Worm (Caenorhabditis elegans) whole organism, L1 larva: Measurements from ENCODE around the gene fbxa-13.

Source experiments
- Y116A8C.19 ChIP-seq: sonication (generic microtip); optimal IDR thresholded peaks from 2 replicates; lab custom pipeline; 2016; ENCODE audit warnings: missing compliant biosample characterization, missing genetic modification characterization, borderline replicate concordance
- aha-1 ChIP-seq: fragments of 150-350 bp; optimal IDR thresholded peaks from 2 replicates; lab custom pipeline; 2014; ENCODE audit warnings: missing biosample characterization, missing genetic modification characterization
- alr-1 ChIP-seq: fragments of 200-800 bp; sonication (Bioruptor generic); optimal IDR thresholded peaks from 2 replicates; lab custom pipeline; 2018; ENCODE audit warnings: borderline replicate concordance, mild to moderate bottlenecking, missing genetic modification characterization, missing compliant biosample characterization
- aly-2 ChIP-seq: fragments of 150-350 bp; optimal IDR thresholded peaks from 2 replicates; lab custom pipeline; 2014; ENCODE audit warnings: missing biosample characterization, missing genetic modification characterization
- blmp-1 ChIP-seq: fragments of 150-350 bp; optimal IDR thresholded peaks from 2 replicates; lab custom pipeline; 2014; ENCODE audit warnings: missing biosample characterization, missing genetic modification characterization
- ceh-88 ChIP-seq: fragments of 200-800 bp; sonication (Bioruptor generic); IDR thresholded peaks from 2 replicates; pipeline ENCODE4 v1.3.6; 2022; ENCODE audit warnings: missing genetic modification characterization, missing compliant biosample characterization
- dsc-1 ChIP-seq: sonication (generic microtip); optimal IDR thresholded peaks from 2 replicates; lab custom pipeline; 2016; ENCODE audit warnings: mild to moderate bottlenecking, missing genetic modification characterization, missing compliant biosample characterization
- efl-1 ChIP-seq, 4 experiments: fragments of 150-350 bp; optimal IDR thresholded peaks in 3 of 4; peaks in 1 of 4; 1 replicate in 1 of 4; 2 replicates in 3 of 4; lab custom pipeline; 2014; ENCODE audit warnings: missing biosample characterization in 2 of 4, missing genetic modification characterization in 2 of 4, missing genetic modification reagents in 2 of 4
- efl-3 ChIP-seq: fragments of 200-800 bp; sonication (Bioruptor generic); optimal IDR thresholded peaks from 2 replicates; lab custom pipeline; 2018; ENCODE audit warnings: mild to moderate bottlenecking, missing genetic modification characterization, missing compliant biosample characterization
- egl-27 ChIP-seq, 2 experiments: fragments of 150-350 bp in 1 of 2; sonication (generic microtip); optimal IDR thresholded peaks; 3 replicates each; lab custom pipeline; 2017 to 2018; ENCODE audit warnings: missing biosample characterization in 2 of 2, missing genetic modification characterization in 2 of 2, missing genetic modification reagents in 2 of 2
- ets-5 ChIP-seq: fragments of 200-800 bp; sonication (Bioruptor generic); IDR thresholded peaks from 2 replicates; pipeline ENCODE4 v1.3.6; 2022; ENCODE audit warnings: missing genetic modification characterization, missing compliant biosample characterization
- fkh-10 ChIP-seq: sonication (generic microtip); optimal IDR thresholded peaks from 2 replicates; lab custom pipeline; 2017; ENCODE audit warnings: missing biosample characterization, missing genetic modification reagents, missing genetic modification characterization
- fkh-4 ChIP-seq: sonication (generic microtip); optimal IDR thresholded peaks from 2 replicates; lab custom pipeline; 2016; ENCODE audit warnings: missing compliant biosample characterization, missing genetic modification characterization, borderline replicate concordance
- fkh-8 ChIP-seq: sonication (generic microtip); optimal IDR thresholded peaks from 2 replicates; lab custom pipeline; 2016; ENCODE audit warnings: mild to moderate bottlenecking, missing genetic modification characterization, missing compliant biosample characterization
- hlh-17 ChIP-seq: fragments of 200-800 bp; sonication (Bioruptor generic); optimal IDR thresholded peaks from 2 replicates; lab custom pipeline; 2018; ENCODE audit warnings: missing genetic modification characterization, mild to moderate bottlenecking, missing compliant biosample characterization, moderate library complexity, borderline replicate concordance
- hlh-4 ChIP-seq: sonication (generic microtip); optimal IDR thresholded peaks from 2 replicates; lab custom pipeline; 2016; ENCODE audit warnings: mild to moderate bottlenecking, missing genetic modification characterization, missing compliant biosample characterization
- lin-14 ChIP-seq: fragments of 200-800 bp; sonication (Bioruptor generic); optimal IDR thresholded peaks from 2 replicates; lab custom pipeline; 2018; ENCODE audit warnings: mild to moderate bottlenecking, missing genetic modification characterization, moderate library complexity, missing compliant biosample characterization
- lin-15B ChIP-seq: fragments of 150-350 bp; sonication (generic microtip); optimal IDR thresholded peaks from 3 replicates; lab custom pipeline; 2014; ENCODE audit warnings: missing biosample characterization, missing genetic modification characterization
- lin-35 ChIP-seq, 2 experiments: fragments of 150-350 bp; optimal IDR thresholded peaks; 2 replicates each; lab custom pipeline; 2014; ENCODE audit warnings: missing biosample characterization in 2 of 2, missing genetic modification characterization in 2 of 2, missing genetic modification reagents in 2 of 2
- lir-3 ChIP-seq: sonication (generic microtip); optimal IDR thresholded peaks from 2 replicates; lab custom pipeline; 2016; ENCODE audit warnings: mild to moderate bottlenecking, missing genetic modification characterization, moderate library complexity, missing compliant biosample characterization; ENCODE audit not compliant: poor library complexity
- mdl-1 ChIP-seq, 2 experiments: fragments of 150-350 bp; optimal IDR thresholded peaks; 2 replicates each; lab custom pipeline; 2014 to 2017; ENCODE audit warnings: missing biosample characterization in 2 of 2, missing genetic modification characterization in 2 of 2, inconsistent platforms in 1 of 2
- mef-2 ChIP-seq: fragments of 150-350 bp; optimal IDR thresholded peaks from 2 replicates; lab custom pipeline; 2014; ENCODE audit warnings: missing biosample characterization, missing genetic modification characterization
- mep-1 ChIP-seq: fragments of 150-350 bp; optimal IDR thresholded peaks from 2 replicates; lab custom pipeline; 2014; ENCODE audit warnings: missing biosample characterization, missing genetic modification characterization
- nhr-28 ChIP-seq: fragments of 150-350 bp; optimal IDR thresholded peaks from 2 replicates; lab custom pipeline; 2014; ENCODE audit warnings: missing biosample characterization, missing genetic modification characterization
- nhr-71 ChIP-seq: sonication (generic microtip); optimal IDR thresholded peaks from 2 replicates; lab custom pipeline; 2016; ENCODE audit warnings: mild to moderate bottlenecking, missing genetic modification characterization, moderate library complexity, missing compliant biosample characterization
- nhr-84 ChIP-seq: sonication (generic microtip); optimal IDR thresholded peaks from 2 replicates; lab custom pipeline; 2017; ENCODE audit warnings: missing biosample characterization, missing genetic modification characterization
- nhr-85 ChIP-seq: sonication (generic microtip); peaks from one replicate; lab custom pipeline; 2016; ENCODE audit warnings: missing genetic modification characterization, inconsistent platforms, missing compliant biosample characterization
- pag-3 ChIP-seq: sonication (generic microtip); optimal IDR thresholded peaks from 2 replicates; lab custom pipeline; 2017; ENCODE audit warnings: missing genetic modification characterization, mild to moderate bottlenecking, missing compliant biosample characterization, antibody characterized with exemption, borderline replicate concordance; ENCODE audit not compliant: insufficient read depth
- pax-3 ChIP-seq: fragments of 200-800 bp; sonication (Bioruptor generic); optimal IDR thresholded peaks from 2 replicates; lab custom pipeline; 2018; ENCODE audit warnings: mild to moderate bottlenecking, missing genetic modification characterization, moderate library complexity, missing compliant biosample characterization
- rnt-1 ChIP-seq: sonication (generic microtip); optimal IDR thresholded peaks from 2 replicates; lab custom pipeline; 2016; ENCODE audit warnings: mild to moderate bottlenecking, missing genetic modification characterization, moderate library complexity, missing compliant biosample characterization
- snpc-4 ChIP-seq: fragments of 150-350 bp; optimal IDR thresholded peaks from 2 replicates; lab custom pipeline; 2014; ENCODE audit warnings: missing biosample characterization, missing genetic modification characterization
- sox-4 ChIP-seq: sonication (generic microtip); optimal IDR thresholded peaks from 2 replicates; lab custom pipeline; 2016; ENCODE audit warnings: missing genetic modification characterization, missing compliant biosample characterization
- tlp-1 ChIP-seq: fragments of 150-350 bp; optimal IDR thresholded peaks from 2 replicates; lab custom pipeline; 2014; ENCODE audit warnings: missing biosample characterization, missing genetic modification characterization
- unc-98 ChIP-seq: fragments of 200-800 bp; sonication (Bioruptor generic); IDR thresholded peaks from 2 replicates; pipeline ENCODE4 v1.3.6; 2022; ENCODE audit warnings: missing genetic modification characterization, missing compliant biosample characterization
- zag-1 ChIP-seq: fragments of 150-350 bp; optimal IDR thresholded peaks from 2 replicates; lab custom pipeline; 2014; ENCODE audit warnings: missing biosample characterization, missing genetic modification characterization

fbxa-13 gene

ce11 chrIII:1733001-1733400 is 27.3 kb upstream of the fbxa-13 start, which contains the start of gene ser-4:
Gene ser-4 (minus strand): TSS chrIII:1733101.
- no peak for TF ChIP-seq unc-98 (GFP tag; lab: Robert Waterston, UW)
- TF ChIP-seq zag-1 (tag; lab: Kevin White, UChicago), result no peak
- TF ChIP-seq nhr-71, result no peak
- no peak for TF ChIP-seq fkh-8 (tag; lab: Kevin White, UChicago)
- no peak for TF ChIP-seq mep-1 (tag; lab: Kevin White, UChicago)
- TF ChIP-seq dsc-1 (tag; lab: Kevin White, UChicago), result no peak
- no peak for TF ChIP-seq tlp-1 (tag; lab: Kevin White, UChicago)
- TF ChIP-seq alr-1 (tag; lab: Kevin White, UChicago), result no peak
- no peak for TF ChIP-seq rnt-1 (tag; lab: Kevin White, UChicago)
- no peak for TF ChIP-seq nhr-85 (tag; lab: Kevin White, UChicago)
- no peak for TF ChIP-seq blmp-1
- no peak for TF ChIP-seq ceh-88
- no peak for TF ChIP-seq nhr-28
- TF ChIP-seq, all 84 proteins: peak for 0

DNA sequence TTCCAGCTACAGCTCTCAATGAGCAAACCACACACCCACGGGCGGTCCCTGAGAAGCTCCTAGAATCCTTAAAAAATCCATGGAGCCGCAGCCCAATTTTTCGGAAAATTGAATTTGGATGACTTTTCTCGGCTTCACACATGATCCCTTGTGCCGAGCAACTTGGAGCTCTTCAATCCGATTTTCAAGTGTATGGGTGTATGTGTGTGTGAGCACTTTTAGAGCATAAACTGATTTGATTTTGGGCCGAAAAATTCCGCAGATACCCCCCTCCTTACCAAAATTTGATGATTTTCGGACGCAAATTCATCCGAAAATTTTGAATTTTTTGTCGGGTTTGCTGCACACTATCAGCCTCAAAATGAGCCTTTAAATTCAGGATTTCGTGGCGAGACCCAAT is 26.2 kb upstream of the fbxa-13 start:
- TF ChIP-seq nhr-71 (peak; percentile 3), sox-4 (tag; lab: Kevin White, UChicago) (no peak), lin-14 (GFP tag; lab: Kevin White, UChicago) (peak; percentile 62), aly-2 (tag; lab: Kevin White, UChicago) (no peak), fkh-10 (GFP tag; lab: Kevin White, UChicago) (peak; percentile 87)

DNA sequence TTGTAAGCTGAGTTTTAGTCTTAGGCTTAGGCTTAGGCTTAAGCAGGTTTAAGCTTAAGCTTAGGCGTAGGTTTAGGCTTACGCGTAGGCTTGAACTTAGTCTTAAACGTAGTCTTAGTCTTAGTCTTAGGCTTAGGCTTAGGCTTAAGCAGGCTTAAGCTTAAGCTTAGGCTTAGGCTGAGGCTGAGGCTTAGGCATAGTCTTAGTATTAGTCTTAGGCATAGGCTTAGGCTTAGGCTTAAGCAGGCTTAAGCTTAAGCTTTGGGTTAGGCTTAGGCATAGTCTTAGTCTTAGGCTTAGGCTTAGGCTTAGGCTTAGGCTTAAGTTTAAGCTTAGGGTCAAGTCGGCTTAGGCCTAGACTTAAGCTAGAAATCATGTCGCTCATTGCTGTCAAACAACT is 13.1 kb upstream of the fbxa-13 start:
- no peak for TF ChIP-seq efl-1 (optimal IDR thresholded peaks at IDR 0.05; lab: Kevin White, UChicago)
- no peak for TF ChIP-seq efl-1 (GFP tag; optimal IDR thresholded peaks at IDR 0.05 in 1 of 2; lab: Kevin White, UChicago)
- TF ChIP-seq mef-2 (tag; lab: Kevin White, UChicago), result no peak
- TF ChIP-seq unc-98 (GFP tag; lab: Robert Waterston, UW), result no peak
- TF ChIP-seq sox-4 (tag; lab: Kevin White, UChicago), result no peak
- no peak for TF ChIP-seq egl-27 (tag; optimal IDR thresholded peaks at IDR 0.05; lab: Kevin White, UChicago)

ce11 chrIII:1717772-1718171 is 12.1 kb upstream of the fbxa-13 start:
- TF ChIP-seq lin-15B (no peak), lin-35 (GFP tag; optimal IDR thresholded peaks at IDR 0.05; lab: Kevin White, UChicago) (no peak), mdl-1 (tag; optimal IDR thresholded peaks at IDR 0.05; lab: Kevin White, UChicago) (no peak), Y116A8C.19 (tag; lab: Kevin White, UChicago) (no peak), hlh-4 (no peak), hlh-17 (GFP tag; lab: Kevin White, UChicago) (no peak), efl-3 (GFP tag; lab: Kevin White, UChicago) (no peak), aha-1 (no peak), fkh-4 (no peak), snpc-4 (tag; lab: Kevin White, UChicago) (no peak), zag-1 (tag; lab: Kevin White, UChicago) (no peak), lir-3 (tag; lab: Kevin White, UChicago) (no peak), ets-5 (GFP tag; lab: Robert Waterston, UW) (no peak), pag-3 (no peak), pax-3 (no peak), nhr-84 (tag; lab: Kevin White, UChicago) (no peak)
